Fruit fly (Drosophila melanogaster): Measurements from ENCODE around the gene gnu.

Gene gnu

dm6 chr3L:14801854-14802616, 1.1 kb downstream of the gnu start, which contains the start of gene NHP2 (continued):
- TF ChIP-seq CG3407 (GFP tag; optimal IDR thresholded peaks at IDR 0.05), result peak; percentile 72
- TF ChIP-seq CG8089 (GFP tag; optimal IDR thresholded peaks at IDR 0.05), result peak; percentile 34
- TF ChIP-seq crp (GFP tag; optimal IDR thresholded peaks at IDR 0.05), result peak in 1 of 2 experiments; percentile 70
- no peak for TF ChIP-seq Tbp (GFP tag; optimal IDR thresholded peaks at IDR 0.05)
- peak; percentile 38 for TF ChIP-seq CG4854 (GFP tag; optimal IDR thresholded peaks at IDR 0.05)
- no peak for TF ChIP-seq Blimp-1 (GFP tag; optimal IDR thresholded peaks at IDR 0.05)
- peak; percentile 81 for TF ChIP-seq lbe (GFP tag; optimal IDR thresholded peaks at IDR 0.05)
- peak; percentile 78 for TF ChIP-seq CG5245 (GFP tag; optimal IDR thresholded peaks at IDR 0.05)
- peak; percentile 81 for TF ChIP-seq CG31224 (GFP tag; IDR thresholded peaks at IDR 0.05)
- TF ChIP-seq CG34376 (GFP tag; optimal IDR thresholded peaks at IDR 0.05), result peak; percentile 61
- TF ChIP-seq CG6791 (GFP tag; IDR thresholded peaks at IDR 0.05; ENCODE audit: partially characterized antibody), result peak; percentile 75
- TF ChIP-seq CG12236 (GFP tag; optimal IDR thresholded peaks at IDR 0.05), result peak; percentile 24
- TF ChIP-seq CG32767 (GFP tag; IDR thresholded peaks at IDR 0.05), result peak; percentile 79
- TF ChIP-seq CG18262 (tag; optimal IDR thresholded peaks at IDR 0.05), result peak; percentile 82
- no peak for TF ChIP-seq sqz (GFP tag; optimal IDR thresholded peaks at IDR 0.05)
- peak; percentile 86 for TF ChIP-seq CG7839 (tag; optimal IDR thresholded peaks at IDR 0.05)
- TF ChIP-seq btn (GFP tag; optimal IDR thresholded peaks at IDR 0.05), result no peak
- TF ChIP-seq tio (GFP tag; optimal IDR thresholded peaks at IDR 0.05), result no peak
- peak; percentile 89 for TF ChIP-seq MESR4 (GFP tag; optimal IDR thresholded peaks at IDR 0.05)
- no peak for TF ChIP-seq HLH4C (GFP tag; IDR thresholded peaks at IDR 0.05; ENCODE audit: partially characterized antibody)
- TF ChIP-seq CG18619 (GFP tag; optimal IDR thresholded peaks at IDR 0.05), result peak; percentile 85
- peak; percentile 73 for TF ChIP-seq CG1602 (GFP tag; optimal IDR thresholded peaks at IDR 0.05)
- TF ChIP-seq CG1233 (GFP tag; optimal IDR thresholded peaks at IDR 0.05), result peak; percentile 81
- peak; percentile 41 for TF ChIP-seq CG16815 (GFP tag; optimal IDR thresholded peaks at IDR 0.05)
- TF ChIP-seq gt (GFP tag; IDR thresholded peaks at IDR 0.05), result 0 out of 2 replicates have a peak, but pooled peaks have one; percentile 15
- peak; percentile 92 for TF ChIP-seq CG31441 (GFP tag; IDR thresholded peaks at IDR 0.05)
- no peak for TF ChIP-seq PHDP (tag; optimal IDR thresholded peaks at IDR 0.05)
- TF ChIP-seq maf-S (GFP tag; optimal IDR thresholded peaks at IDR 0.05), result peak; percentile 52
- no peak for TF ChIP-seq hbn (GFP tag; IDR thresholded peaks at IDR 0.05; ENCODE audit: partially characterized antibody)
- no peak for TF ChIP-seq GATAe (GFP tag; conservative IDR thresholded peaks at IDR 0.05)
- no peak for TF ChIP-seq cad (GFP tag; optimal IDR thresholded peaks at IDR 0.05)
- no peak for TF ChIP-seq CG3163 (GFP tag; optimal IDR thresholded peaks at IDR 0.05)
- peak; percentile 17; the same call in 1 of the 2 replicates for TF ChIP-seq amos (GFP tag; IDR thresholded peaks at IDR 0.05; ENCODE audit: partially characterized antibody)
- no peak for TF ChIP-seq scrt (GFP tag; optimal IDR thresholded peaks at IDR 0.05)
- TF ChIP-seq CG32772 (GFP tag; IDR thresholded peaks at IDR 0.05), result peak; percentile 69
- peak; percentile 33 for TF ChIP-seq en (GFP tag; optimal IDR thresholded peaks at IDR 0.05)
- TF ChIP-seq ash1 (GFP tag; optimal IDR thresholded peaks at IDR 0.05), result no peak
- no peak for TF ChIP-seq mirr (GFP tag; optimal IDR thresholded peaks at IDR 0.05)
- TF ChIP-seq CG18011 (GFP tag; optimal IDR thresholded peaks at IDR 0.05), result peak; percentile 49
- peak; percentile 88 for TF ChIP-seq CG14014 (GFP tag; IDR thresholded peaks at IDR 0.05)
- TF ChIP-seq sisA (GFP tag; IDR thresholded peaks at IDR 0.05), result peak; percentile 68
- TF ChIP-seq Mrtf (GFP tag; IDR thresholded peaks at IDR 0.05), result no peak; the same call in 2 of the 3 replicates
- TF ChIP-seq NFAT (GFP tag; IDR thresholded peaks at IDR 0.05), result peak; percentile 76; the same call in 1 of the 2 replicates
- no peak for TF ChIP-seq pb (GFP tag; optimal IDR thresholded peaks at IDR 0.05)
- TF ChIP-seq CG14667 (GFP tag; IDR thresholded peaks at IDR 0.05), result no peak; the same call in 1 of the 2 replicates
- TF ChIP-seq Sry-δ (GFP tag; optimal IDR thresholded peaks at IDR 0.05), result peak; percentile 7
- TF ChIP-seq z (GFP tag; IDR thresholded peaks at IDR 0.05), result peak; percentile 50; the same call in 1 of the 3 replicates
- peak; percentile 66 for TF ChIP-seq CG6765 (GFP tag; optimal IDR thresholded peaks at IDR 0.05)
- TF ChIP-seq Aef1 (GFP tag; IDR thresholded peaks at IDR 0.05), result peak; percentile 71

Data from whole organism, embryonic.